Worm (Caenorhabditis elegans) whole organism, mixed stage, embryonic: ENCODE data around the gene F16B4.2.

Source experiments
- ceh-39 ChIP-seq: fragments of 150-350 bp; optimal IDR thresholded peaks from 2 replicates; lab custom pipeline; 2014; ENCODE audit warnings: missing biosample characterization, missing genetic modification characterization
- ceh-43 ChIP-seq: fragments of 200-800 bp; sonication (Bioruptor generic); optimal IDR thresholded peaks from 2 replicates; lab custom pipeline; 2018; ENCODE audit warnings: mild to moderate bottlenecking, missing genetic modification characterization, moderate library complexity, missing compliant biosample characterization
- cnd-1 ChIP-seq: fragments of 200-800 bp; sonication (Bioruptor generic); optimal IDR thresholded peaks from 2 replicates; lab custom pipeline; 2018; ENCODE audit warnings: mild to moderate bottlenecking, missing genetic modification characterization, missing compliant biosample characterization
- nhr-12 ChIP-seq: fragments of 150-350 bp; optimal IDR thresholded peaks from 2 replicates; lab custom pipeline; 2014; ENCODE audit warnings: missing biosample characterization, missing genetic modification characterization
- snpc-4 ChIP-seq: fragments of 150-350 bp; optimal IDR thresholded peaks from 2 replicates; lab custom pipeline; 2014; ENCODE audit warnings: missing biosample characterization, missing genetic modification characterization
- unc-62 ChIP-seq: fragments of 150-350 bp; optimal IDR thresholded peaks from 2 replicates; lab custom pipeline; 2014; ENCODE audit warnings: missing biosample characterization, missing genetic modification reagents, missing genetic modification characterization

- no peak for TF ChIP-seq nhr-12
- TF ChIP-seq ceh-39 (tag; lab: Kevin White, UChicago) = no peak
- no peak for TF ChIP-seq cnd-1 (tag; lab: Kevin White, UChicago)
- no peak for TF ChIP-seq unc-62 (GFP tag; lab: Kevin White, UChicago)
- TF ChIP-seq snpc-4 (tag; lab: Kevin White, UChicago) = no peak
- peak; percentile 24 for TF ChIP-seq ceh-43 (GFP tag; lab: Kevin White, UChicago)
These were observed 23.6 kb upstream of the F16B4.2 start for ce11 chrV:1577092-1577709.
